Fruit fly (Drosophila melanogaster) whole organism, embryonic: Measurements from ENCODE around the gene Z600.

ENCODE experiments used
- Abd-B ChIP-seq: fragments of 200-800 bp; sonication (Bioruptor generic); optimal IDR thresholded peaks from 2 replicates; lab custom pipeline; 2018; ENCODE audit warnings: missing biosample characterization, mild to moderate bottlenecking, missing genetic modification characterization, moderate library complexity
- Awh ChIP-seq: fragments of 200-800 bp; sonication (Bioruptor generic); IDR thresholded peaks from 2 replicates; pipeline ENCODE4, ENCODE4 v1.3.6; 2022; ENCODE audit warnings: missing biosample characterization, missing genetic modification characterization
- Bteb2 ChIP-seq: fragments of 200-800 bp; sonication (Bioruptor generic); optimal IDR thresholded peaks from 2 replicates; lab custom pipeline; 2016; ENCODE audit warnings: missing biosample characterization, missing genetic modification characterization
- C15 ChIP-seq: fragments of 200-800 bp; sonication (Bioruptor generic); IDR thresholded peaks from 3 replicates; pipeline ENCODE4 v1.3.6; 2022; ENCODE audit warnings: missing biosample characterization, missing genetic modification characterization
- CG10321 ChIP-seq: fragments of 200-800 bp; sonication (Bioruptor generic); IDR thresholded peaks from 2 replicates; pipeline ENCODE4 v1.3.6; 2022; ENCODE audit warnings: missing biosample characterization, missing genetic modification characterization
- CG10366 ChIP-seq: fragments of 200-800 bp; sonication (Bioruptor generic); IDR thresholded peaks from 2 replicates; pipeline ENCODE4 v1.3.6; 2022; ENCODE audit warnings: missing biosample characterization, missing genetic modification characterization
- CG10565 ChIP-seq: fragments of 200-800 bp; sonication (Bioruptor generic); optimal IDR thresholded peaks from 3 replicates; lab custom pipeline; 2016; ENCODE audit warnings: missing biosample characterization, mild to moderate bottlenecking, missing genetic modification characterization
- CG11723 ChIP-seq: fragments of 200-800 bp; sonication (Bioruptor generic); optimal IDR thresholded peaks from 2 replicates; lab custom pipeline; 2017; ENCODE audit warnings: missing biosample characterization, mild to moderate bottlenecking, missing genetic modification characterization
- CG13624 ChIP-seq: fragments of 200-800 bp; sonication (Bioruptor generic); optimal IDR thresholded peaks from 2 replicates; lab custom pipeline; 2016; ENCODE audit warnings: missing biosample characterization, missing genetic modification characterization
- CG14710 ChIP-seq: fragments of 200-800 bp; sonication (Bioruptor generic); optimal IDR thresholded peaks from 3 replicates; lab custom pipeline; 2019; ENCODE audit warnings: missing biosample characterization, mild to moderate bottlenecking, missing genetic modification characterization, moderate library complexity
- CG17385 ChIP-seq: fragments of 200-800 bp; sonication (Bioruptor generic); optimal IDR thresholded peaks from 3 replicates; lab custom pipeline; 2018; ENCODE audit warnings: missing biosample characterization, mild to moderate bottlenecking, missing genetic modification characterization
- CG17568 ChIP-seq: fragments of 200-800 bp; sonication (Bioruptor generic); optimal IDR thresholded peaks from 2 replicates; lab custom pipeline; 2018; ENCODE audit warnings: missing biosample characterization, mild to moderate bottlenecking, missing genetic modification characterization, moderate library complexity
- CG18619 ChIP-seq: fragments of 200-800 bp; sonication (Bioruptor generic); optimal IDR thresholded peaks from 3 replicates; lab custom pipeline; 2017; ENCODE audit warnings: missing biosample characterization, mild to moderate bottlenecking, missing genetic modification characterization
- CG30403 ChIP-seq: fragments of 200-800 bp; sonication (Bioruptor generic); optimal IDR thresholded peaks from 3 replicates; lab custom pipeline; 2016; ENCODE audit warnings: missing biosample characterization, missing genetic modification characterization
- CG3065 ChIP-seq: fragments of 200-800 bp; sonication (Bioruptor generic); optimal IDR thresholded peaks from 2 replicates; lab custom pipeline; 2016; ENCODE audit warnings: missing biosample characterization, missing genetic modification characterization
- CG3163 ChIP-seq: fragments of 200-800 bp; sonication (Bioruptor generic); optimal IDR thresholded peaks from 3 replicates; lab custom pipeline; 2016; ENCODE audit warnings: missing biosample characterization, missing genetic modification characterization
- CG34224 ChIP-seq: fragments of 200-800 bp; sonication (Bioruptor generic); IDR thresholded peaks from 3 replicates; pipeline ENCODE4 v1.3.6; 2022; ENCODE audit warnings: missing biosample characterization, missing genetic modification characterization; ENCODE audit not compliant: partially characterized antibody
- CG4424 ChIP-seq: fragments of 200-800 bp; sonication (Bioruptor generic); optimal IDR thresholded peaks from 3 replicates; lab custom pipeline; 2016; ENCODE audit warnings: missing biosample characterization, missing genetic modification characterization
- CG6683 ChIP-seq: fragments of 200-800 bp; sonication (Bioruptor generic); optimal IDR thresholded peaks from 2 replicates; lab custom pipeline; 2017; ENCODE audit warnings: missing biosample characterization, mild to moderate bottlenecking, missing genetic modification characterization, missing genetic modification reagents
- CTCF ChIP-seq: fragments of 200-800 bp; sonication (Bioruptor generic); optimal IDR thresholded peaks from 2 replicates; lab custom pipeline; 2017; ENCODE audit warnings: missing biosample characterization, mild to moderate bottlenecking, missing genetic modification characterization, moderate library complexity
- Camta ChIP-seq: fragments of 200-800 bp; sonication (Bioruptor generic); optimal IDR thresholded peaks from 2 replicates; lab custom pipeline; 2016; ENCODE audit warnings: missing biosample characterization, missing genetic modification characterization
- Dfd ChIP-seq, 2 experiments: fragments of >200 bp; optimal IDR thresholded peaks; 2 replicates each; lab custom pipeline; 2017; ENCODE audit warnings: missing biosample characterization in 2 of 2, missing genetic modification characterization in 2 of 2
- ERR ChIP-seq: fragments of 200-800 bp; sonication (Bioruptor generic); optimal IDR thresholded peaks from 2 replicates; lab custom pipeline; 2016; ENCODE audit warnings: missing biosample characterization, missing genetic modification characterization
- Eip74EF ChIP-seq, 2 experiments: fragments of 200-800 bp in 1 of 2; fragments of >200 bp in 1 of 2; sonication (Bioruptor generic) in 1 of 2; optimal IDR thresholded peaks; 2 replicates each; lab custom pipeline; 2017 to 2019; ENCODE audit warnings: missing biosample characterization in 2 of 2, missing genetic modification characterization in 2 of 2, mild to moderate bottlenecking in 1 of 2, moderate library complexity in 1 of 2
- Fer2 ChIP-seq: fragments of 200-800 bp; sonication (Bioruptor generic); optimal IDR thresholded peaks from 2 replicates; lab custom pipeline; 2018; ENCODE audit warnings: missing biosample characterization, mild to moderate bottlenecking, missing genetic modification characterization, moderate library complexity
- Gsc ChIP-seq: fragments of 200-800 bp; sonication (Bioruptor generic); IDR thresholded peaks from 2 replicates; pipeline ENCODE4 v1.3.6; 2022; ENCODE audit warnings: missing biosample characterization, missing genetic modification characterization
- HmgD ChIP-seq: fragments of 200-800 bp; sonication (Bioruptor generic); optimal IDR thresholded peaks from 3 replicates; lab custom pipeline; 2016; ENCODE audit warnings: missing biosample characterization, missing genetic modification characterization
- MESR4 ChIP-seq: fragments of 200-800 bp; sonication (Bioruptor generic); optimal IDR thresholded peaks from 2 replicates; lab custom pipeline; 2018; ENCODE audit warnings: missing biosample characterization, mild to moderate bottlenecking, missing genetic modification characterization, moderate library complexity
- Mad ChIP-seq: fragments of 200-800 bp; sonication (Bioruptor generic); optimal IDR thresholded peaks from 2 replicates; lab custom pipeline; 2016; ENCODE audit warnings: missing biosample characterization, missing genetic modification characterization
- NC2β ChIP-seq: fragments of 200-800 bp; sonication (Bioruptor generic); optimal IDR thresholded peaks from 2 replicates; lab custom pipeline; 2016; ENCODE audit warnings: missing biosample characterization, missing genetic modification characterization
- NFAT ChIP-seq: fragments of 200-800 bp; sonication (Bioruptor generic); IDR thresholded peaks from 2 replicates; pipeline ENCODE4 v1.3.6; 2022; ENCODE audit warnings: missing biosample characterization, missing genetic modification characterization
- NK7.1 ChIP-seq: fragments of 200-800 bp; sonication (Bioruptor generic); optimal IDR thresholded peaks from 3 replicates; lab custom pipeline; 2016; ENCODE audit warnings: missing biosample characterization, missing genetic modification characterization
- PHDP ChIP-seq: fragments of 200-800 bp; sonication (Bioruptor generic); optimal IDR thresholded peaks from 3 replicates; lab custom pipeline; 2018; ENCODE audit warnings: missing biosample characterization, mild to moderate bottlenecking, missing genetic modification characterization, moderate library complexity
- abd-A ChIP-seq: fragments of 200-800 bp; sonication (Bioruptor generic); optimal IDR thresholded peaks from 3 replicates; lab custom pipeline; 2019; ENCODE audit warnings: missing biosample characterization, mild to moderate bottlenecking, missing genetic modification characterization, moderate library complexity
- ato ChIP-seq: fragments of 200-800 bp; sonication (Bioruptor generic); IDR thresholded peaks from 2 replicates; pipeline ENCODE4 v1.3.6; 2022; ENCODE audit warnings: missing biosample characterization, missing genetic modification characterization; ENCODE audit not compliant: partially characterized antibody
- az2 ChIP-seq: fragments of 200-800 bp; sonication (Bioruptor generic); optimal IDR thresholded peaks from 3 replicates; lab custom pipeline; 2016; ENCODE audit warnings: missing biosample characterization, missing genetic modification characterization
- br ChIP-seq: fragments of >200 bp; optimal IDR thresholded peaks from 2 replicates; lab custom pipeline; 2017
- cato ChIP-seq: fragments of 200-800 bp; sonication (Bioruptor generic); optimal IDR thresholded peaks from 2 replicates; lab custom pipeline; 2016; ENCODE audit warnings: missing biosample characterization, missing genetic modification characterization, borderline replicate concordance
- dan ChIP-seq: fragments of 200-800 bp; sonication (Bioruptor generic); IDR thresholded peaks from 2 replicates; pipeline ENCODE4 v1.3.6; 2022; ENCODE audit warnings: missing biosample characterization, missing genetic modification characterization
- insv ChIP-seq, 2 experiments: fragments of 200-800 bp; sonication (Bioruptor generic); optimal IDR thresholded peaks; 3 replicates each; lab custom pipeline; 2016 to 2018; ENCODE audit warnings: missing biosample characterization in 2 of 2, missing genetic modification characterization in 2 of 2
- jing ChIP-seq: fragments of 200-800 bp; sonication (Bioruptor generic); optimal IDR thresholded peaks from 2 replicates; lab custom pipeline; 2018; ENCODE audit warnings: missing biosample characterization, mild to moderate bottlenecking, missing genetic modification characterization
- lola ChIP-seq, 3 experiments: fragments of >200 bp in 2 of 3; fragments of 200-800 bp in 1 of 3; sonication (Bioruptor generic) in 1 of 3; optimal IDR thresholded peaks; 2 replicates each; lab custom pipeline; 2017 to 2019; ENCODE audit warnings: missing biosample characterization in 3 of 3, missing genetic modification characterization in 3 of 3, mild to moderate bottlenecking in 1 of 3, moderate library complexity in 1 of 3
- onecut ChIP-seq: fragments of 200-800 bp; sonication (Bioruptor generic); IDR thresholded peaks from 2 replicates; pipeline ENCODE4 v1.3.6; 2022; ENCODE audit warnings: missing biosample characterization, missing genetic modification characterization
- pan ChIP-seq, 4 experiments: fragments of >200 bp in 3 of 4; fragments of 200-800 bp in 1 of 4; sonication (Bioruptor generic) in 1 of 4; optimal IDR thresholded peaks in 3 of 4; IDR thresholded peaks in 1 of 4; 2 replicates each; pipeline versions ENCODE4 v1.3.6 to Lab custom; 2017 to 2022; ENCODE audit warnings: missing biosample characterization in 2 of 4, missing genetic modification characterization in 2 of 4, mixed read lengths in 1 of 4
- pum ChIP-seq: fragments of 200-800 bp; sonication (Bioruptor generic); optimal IDR thresholded peaks from 2 replicates; lab custom pipeline; 2016; ENCODE audit warnings: missing biosample characterization, missing genetic modification characterization
- run ChIP-seq: fragments of 200-800 bp; sonication (Bioruptor generic); optimal IDR thresholded peaks from 3 replicates; lab custom pipeline; 2018; ENCODE audit warnings: missing biosample characterization, mild to moderate bottlenecking, missing genetic modification characterization
- scrt ChIP-seq: fragments of 200-800 bp; sonication (Bioruptor generic); optimal IDR thresholded peaks from 2 replicates; lab custom pipeline; 2018; ENCODE audit warnings: missing biosample characterization, mild to moderate bottlenecking, missing genetic modification characterization, moderate library complexity
- seq ChIP-seq: fragments of 200-800 bp; sonication (Bioruptor generic); IDR thresholded peaks from 2 replicates; pipeline ENCODE4 v1.3.6; 2022; ENCODE audit warnings: missing biosample characterization, missing genetic modification characterization
- sim ChIP-seq: fragments of 200-800 bp; sonication (Bioruptor generic); IDR thresholded peaks from 2 replicates; pipeline ENCODE4 v1.3.6; 2022; ENCODE audit warnings: missing biosample characterization, missing genetic modification characterization
- sima ChIP-seq: fragments of 200-800 bp; sonication (Bioruptor generic); optimal IDR thresholded peaks from 2 replicates; lab custom pipeline; 2016; ENCODE audit warnings: missing biosample characterization, missing genetic modification characterization
- tin ChIP-seq: fragments of 200-800 bp; sonication (Bioruptor generic); optimal IDR thresholded peaks from 3 replicates; lab custom pipeline; 2016; ENCODE audit warnings: missing biosample characterization, missing genetic modification characterization

Z600 gene

DNA sequence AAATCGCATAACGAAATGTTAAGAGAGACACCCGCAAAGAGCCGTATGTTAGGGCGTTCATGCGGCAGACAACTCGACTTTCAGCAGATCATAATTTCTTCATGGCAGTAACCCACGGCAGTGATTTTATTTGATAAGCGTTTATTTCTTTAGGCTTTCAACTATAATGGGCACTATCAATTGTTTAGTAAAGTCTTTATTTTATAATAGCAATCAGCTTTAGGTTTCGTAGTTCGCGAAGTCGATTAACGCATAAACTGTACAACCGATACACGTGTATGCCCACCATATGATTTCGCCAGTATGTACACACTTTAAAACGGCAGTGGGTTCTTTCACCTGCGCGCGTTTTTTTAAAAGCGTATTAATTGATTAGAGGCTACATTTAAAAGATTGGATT lies 628 bp upstream of the Z600 start, which contains the start of gene CG7841 (continued):
- TF ChIP-seq tin (GFP tag; lab: Kevin White, UChicago) (peak; percentile 98), CG10565 (GFP tag; lab: Kevin White, UChicago) (peak; percentile 94), CG10321 (GFP tag; lab: Robert Waterston, UW) (peak; percentile 77), sim (GFP tag; lab: Robert Waterston, UW) (peak; percentile 97), NFAT (no peak; the same call in 1 of the 2 replicates), CG3163 (GFP tag; lab: Kevin White, UChicago) (peak; percentile 88), Awh (GFP tag; lab: Robert Waterston, UW) (peak; percentile 97), CG4424 (peak; percentile 97), CG34224 (no peak), CG11723 (peak; percentile 97), Mad (peak; percentile 97), Dfd (GFP tag; optimal IDR thresholded peaks at IDR 0.05; lab: Kevin White, UChicago) (no peak), C15 (GFP tag; lab: Robert Waterston, UW) (peak; percentile 93), Eip74EF (GFP tag; optimal IDR thresholded peaks at IDR 0.05; lab: Kevin White, UChicago) (peak in 1 of 2 experiments; percentile 98), Fer2 (tag; lab: Kevin White, UChicago) (peak; percentile 96), HmgD (peak; percentile 91), pum (GFP tag; lab: Kevin White, UChicago) (peak; percentile 95), insv (GFP tag; optimal IDR thresholded peaks at IDR 0.05; lab: Kevin White, UChicago) (peak; percentile 44 to 83), scrt (GFP tag; lab: Kevin White, UChicago) (peak; percentile 98), pan (optimal IDR thresholded peaks at IDR 0.05; lab: Kevin White, UChicago) (no peak), pan (GFP tag; optimal IDR thresholded peaks at IDR 0.05 in 1 of 2, IDR thresholded peaks at IDR 0.05 in 1 of 2) (peak in 1 of 2 experiments; percentile 97), lola (GFP tag; optimal IDR thresholded peaks at IDR 0.05; lab: Kevin White, UChicago) (peak in 1 of 3 experiments; percentile 98), CG3065 (peak; percentile 92), Camta (GFP tag; lab: Kevin White, UChicago) (peak; percentile 97), Bteb2 (GFP tag; lab: Kevin White, UChicago) (peak; percentile 97), ato (GFP tag; lab: Robert Waterston, UW) (no peak), jing (GFP tag; lab: Kevin White, UChicago) (peak; percentile 93), ERR (GFP tag; lab: Kevin White, UChicago) (peak; percentile 97), onecut (peak; percentile 96), CG18619 (peak; percentile 97), CG6683 (GFP tag; lab: Kevin White, UChicago) (peak; percentile 97), CTCF (GFP tag; lab: Kevin White, UChicago) (peak; percentile 71), az2 (GFP tag; lab: Kevin White, UChicago) (peak; percentile 97), run (tag; lab: Kevin White, UChicago) (peak; percentile 97), PHDP (tag; lab: Kevin White, UChicago) (peak; percentile 99), seq (peak; percentile 97), abd-A (tag; lab: Kevin White, UChicago) (peak; percentile 95), CG13624 (GFP tag; lab: Kevin White, UChicago) (peak; percentile 97), MESR4 (GFP tag; lab: Kevin White, UChicago) (peak; percentile 79), Abd-B (peak; percentile 89), CG17385 (GFP tag; lab: Kevin White, UChicago) (peak; percentile 97), CG10366 (peak; percentile 94), CG30403 (GFP tag; lab: Kevin White, UChicago) (peak; percentile 97), cato (GFP tag; lab: Kevin White, UChicago) (peak; percentile 93), sima (GFP tag; lab: Kevin White, UChicago) (peak; percentile 92), CG17568 (peak; percentile 98), NK7.1 (GFP tag; lab: Kevin White, UChicago) (peak; percentile 97), Gsc (GFP tag; lab: Robert Waterston, UW) (no peak), CG14710 (tag; lab: Kevin White, UChicago) (peak; percentile 100), br (no peak), dan (GFP tag; lab: Robert Waterston, UW) (no peak), NC2β (GFP tag; lab: Kevin White, UChicago) (peak; percentile 98)
